Worm (Caenorhabditis elegans): ENCODE results near the gene srz-10.

ce11 chrV:15303625-15304024 is 5.3 kb downstream of the srz-10 start, which contains the start of gene srx-48:
- TF ChIP-seq pqm-1 (tag; optimal IDR thresholded peaks at IDR 0.05) = no peak
- no peak for TF ChIP-seq unc-86 (tag; optimal IDR thresholded peaks at IDR 0.05)
- no peak for TF ChIP-seq ceh-90 (tag; optimal IDR thresholded peaks at IDR 0.05)
- no peak for TF ChIP-seq unc-62 (GFP tag; optimal IDR thresholded peaks at IDR 0.05)
- no peak for TF ChIP-seq ztf-11 (tag; optimal IDR thresholded peaks at IDR 0.05)
- no peak for TF ChIP-seq blmp-1 (tag; optimal IDR thresholded peaks at IDR 0.05)
- no peak for TF ChIP-seq sox-4 (tag; optimal IDR thresholded peaks at IDR 0.05)

Measured in whole organism, L1 larva.